Fruit fly (Drosophila melanogaster): Measurements from ENCODE around the gene Kif19A.

DNA sequence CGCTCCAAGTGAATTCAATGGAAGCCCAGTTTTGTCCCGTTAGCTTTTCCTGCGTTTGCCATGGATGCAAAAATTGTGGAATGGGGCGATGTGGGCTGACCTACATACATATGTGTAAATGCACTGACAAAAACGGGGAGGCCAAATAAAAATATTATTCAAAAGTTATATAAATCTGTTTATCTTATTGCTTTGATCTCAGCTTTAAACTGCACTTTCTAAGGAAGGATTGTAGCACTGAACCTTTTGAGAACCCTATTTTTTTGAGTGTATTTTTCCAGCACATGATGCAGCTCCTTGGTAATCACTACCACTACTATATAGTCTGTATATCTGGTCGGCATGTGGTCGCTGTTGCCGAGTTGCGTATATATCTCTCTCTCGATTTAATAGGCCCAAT lies 41.2 kb downstream of the Kif19A start:
- TF ChIP-seq cad (GFP tag; optimal IDR thresholded peaks at IDR 0.05) (no peak), Dll (GFP tag; IDR thresholded peaks at IDR 0.05; ENCODE audit: partially characterized antibody) (no peak), CG6765 (GFP tag; optimal IDR thresholded peaks at IDR 0.05) (no peak), CG9797 (GFP tag; optimal IDR thresholded peaks at IDR 0.05) (no peak), Antp (GFP tag; optimal IDR thresholded peaks at IDR 0.05) (no peak), CG2678 (tag; optimal IDR thresholded peaks at IDR 0.05) (peak; percentile 60), CG1529 (GFP tag; optimal IDR thresholded peaks at IDR 0.05) (no peak)
